Worm (Caenorhabditis elegans) whole organism, late embryonic: Measurements from ENCODE around the gene str-208.

Experiments used
- ahr-1 ChIP-seq: sonication (generic microtip); optimal IDR thresholded peaks from 2 replicates; lab custom pipeline; 2016; ENCODE audit warnings: missing genetic modification characterization, missing compliant biosample characterization
- ama-1 ChIP-seq: fragments of 150-350 bp; optimal IDR thresholded peaks from 2 replicates; lab custom pipeline; 2014
- hlh-13 ChIP-seq: fragments of 200-800 bp; sonication (Bioruptor generic); optimal IDR thresholded peaks from 2 replicates; lab custom pipeline; 2018; ENCODE audit warnings: mild to moderate bottlenecking, missing genetic modification characterization, missing compliant biosample characterization
- hlh-15 ChIP-seq: sonication (generic microtip); optimal IDR thresholded peaks from 2 replicates; lab custom pipeline; 2016; ENCODE audit warnings: missing genetic modification characterization, missing compliant biosample characterization
- lim-6 ChIP-seq: sonication (generic microtip); optimal IDR thresholded peaks from 2 replicates; lab custom pipeline; 2016; ENCODE audit warnings: missing genetic modification characterization, missing compliant biosample characterization
- mec-3 ChIP-seq: sonication (generic microtip); optimal IDR thresholded peaks from 2 replicates; lab custom pipeline; 2016; ENCODE audit warnings: borderline replicate concordance, missing genetic modification characterization, missing compliant biosample characterization
- nhr-11 ChIP-seq: fragments of 150-350 bp; optimal IDR thresholded peaks from 2 replicates; lab custom pipeline; 2014; ENCODE audit warnings: missing biosample characterization, missing genetic modification characterization
- npax-4 ChIP-seq: sonication (generic microtip); optimal IDR thresholded peaks from 2 replicates; lab custom pipeline; 2016; ENCODE audit warnings: missing genetic modification characterization, missing compliant biosample characterization
- tbx-2 ChIP-seq: sonication (generic microtip); optimal IDR thresholded peaks from 2 replicates; lab custom pipeline; 2016; ENCODE audit warnings: missing genetic modification characterization, missing compliant biosample characterization
- unc-3 ChIP-seq, 2 experiments: fragments of 200-800 bp in 1 of 2; sonication (Bioruptor generic) in 1 of 2; sonication (generic microtip) in 1 of 2; conservative IDR thresholded peaks in 1 of 2; optimal IDR thresholded peaks in 1 of 2; 2 replicates each; pipeline versions ENCODE4 v1.3.6 to Lab custom; 2016 to 2022; ENCODE audit warnings: missing compliant biosample characterization in 2 of 2, missing genetic modification characterization in 2 of 2, missing genetic modification reagents in 1 of 2
- unc-42 ChIP-seq: sonication (generic microtip); optimal IDR thresholded peaks from 2 replicates; lab custom pipeline; 2016; ENCODE audit warnings: missing genotype, missing genetic modification characterization, missing compliant biosample characterization
- unc-55 ChIP-seq: sonication (generic microtip); optimal IDR thresholded peaks from 2 replicates; lab custom pipeline; 2017; ENCODE audit warnings: missing biosample characterization, missing genetic modification reagents, missing genetic modification characterization
- unc-86 ChIP-seq: sonication (generic microtip); optimal IDR thresholded peaks from 2 replicates; lab custom pipeline; 2016; ENCODE audit warnings: missing genetic modification characterization, missing compliant biosample characterization

ce11 chrV:4962968-4963367 is 6.3 kb downstream of the str-208 start, which contains the start of gene tam-1:
- TF ChIP-seq lim-6: no peak
- peak; percentile 33 for TF ChIP-seq unc-42 (tag; lab: Kevin White, UChicago)
- no peak for TF ChIP-seq ahr-1 (tag; lab: Kevin White, UChicago)
- no peak for TF ChIP-seq tbx-2 (tag; lab: Kevin White, UChicago)
- peak; percentile 13 for TF ChIP-seq unc-55 (GFP tag; lab: Kevin White, UChicago)
- no peak for TF ChIP-seq hlh-13 (GFP tag; lab: Kevin White, UChicago)
- no peak for TF ChIP-seq ama-1 (lab: Kevin White, UChicago)
- TF ChIP-seq npax-4 (tag; lab: Kevin White, UChicago): no peak
- no peak for TF ChIP-seq unc-3 (GFP tag; conservative IDR thresholded peaks at IDR 0.05; lab: Robert Waterston, UW)
- no peak for TF ChIP-seq unc-3 (tag; optimal IDR thresholded peaks at IDR 0.05; lab: Kevin White, UChicago)
- TF ChIP-seq nhr-11 (tag; lab: Kevin White, UChicago): no peak
- TF ChIP-seq unc-86 (tag; lab: Kevin White, UChicago): no peak
- TF ChIP-seq mec-3 (tag; lab: Kevin White, UChicago): no peak
- no peak for TF ChIP-seq hlh-15
